Worm (Caenorhabditis elegans): ENCODE results near the gene kin-21.

DNA sequence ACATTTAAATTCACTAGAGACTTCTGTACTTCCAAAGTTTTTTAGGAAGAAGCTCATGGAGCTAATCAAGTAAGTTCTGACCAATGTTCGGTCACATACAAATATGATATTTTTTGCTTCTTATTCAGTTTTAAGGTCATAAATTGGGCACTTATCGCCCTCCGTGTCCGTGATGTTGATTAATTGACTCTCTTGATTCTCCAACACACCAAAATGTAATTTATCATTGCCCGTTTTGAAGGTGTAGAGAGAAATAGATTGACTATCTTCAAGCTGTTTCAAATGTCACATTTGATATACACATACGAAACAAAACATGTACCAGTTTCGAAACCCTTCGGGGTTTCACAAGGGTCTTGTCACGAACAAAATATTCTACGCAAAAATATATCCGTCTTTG, 42.0 kb upstream of the kin-21 start:
- no peak for TF ChIP-seq klf-2 (GFP tag; conservative IDR thresholded peaks at IDR 0.05)
- no peak for TF ChIP-seq flt-1 (GFP tag; IDR thresholded peaks at IDR 0.05)
- no peak for TF ChIP-seq med-1 (GFP tag; optimal IDR thresholded peaks at IDR 0.05; ENCODE audit: insufficient read depth)
- TF ChIP-seq ref-1 (GFP tag; conservative IDR thresholded peaks at IDR 0.05): no peak
- TF ChIP-seq ztf-23 (GFP tag; IDR thresholded peaks at IDR 0.05): no peak
- TF ChIP-seq cog-1 (tag; optimal IDR thresholded peaks at IDR 0.05): no peak
- no peak for TF ChIP-seq T22C8.4 (GFP tag; IDR thresholded peaks at IDR 0.05)

All from whole organism, midembryonic.